Fruit fly (Drosophila melanogaster): ENCODE measurements around the gene CG5895.

CG5895 gene

dm6 chr3L:16012315-16012950 lies 22.9 kb upstream of the CG5895 start:
- no peak for TF ChIP-seq chn (GFP tag; optimal IDR thresholded peaks at IDR 0.05)
- peak; percentile 12 for TF ChIP-seq pros (GFP tag; optimal IDR thresholded peaks at IDR 0.05)
- peak; percentile 42 for TF ChIP-seq gsb-n (tag; optimal IDR thresholded peaks at IDR 0.05)
- no peak for TF ChIP-seq ro (GFP tag; IDR thresholded peaks at IDR 0.05)
- no peak for TF ChIP-seq prd (optimal IDR thresholded peaks at IDR 0.05)
- TF ChIP-seq prd (GFP tag; IDR thresholded peaks at IDR 0.05), result peak; percentile 63; the same call in 2 of the 3 replicates
- peak; percentile 75 for TF ChIP-seq D (optimal IDR thresholded peaks at IDR 0.05)
- no peak for TF ChIP-seq D (GFP tag; optimal IDR thresholded peaks at IDR 0.05)
- peak; percentile 16 for TF ChIP-seq twi (tag; optimal IDR thresholded peaks at IDR 0.05)
- TF ChIP-seq Neu2 (GFP tag; optimal IDR thresholded peaks at IDR 0.05; ENCODE audit: borderline replicate concordance), result no peak
- TF ChIP-seq btn (GFP tag; optimal IDR thresholded peaks at IDR 0.05), result no peak
- TF ChIP-seq CG2199 (GFP tag; IDR thresholded peaks at IDR 0.05), result peak; percentile 69; the same call in 1 of the 3 replicates
- no peak for TF ChIP-seq Doc3 (GFP tag; IDR thresholded peaks at IDR 0.05; ENCODE audit: partially characterized antibody)
- TF ChIP-seq zen (tag; optimal IDR thresholded peaks at IDR 0.05), result peak; percentile 95
- TF ChIP-seq CG4707 (GFP tag; optimal IDR thresholded peaks at IDR 0.05), result peak; percentile 13
- TF ChIP-seq CG8290 (GFP tag; optimal IDR thresholded peaks at IDR 0.05), result peak; percentile 4
- TF ChIP-seq CG8290 (tag; optimal IDR thresholded peaks at IDR 0.05), result no peak
- TF ChIP-seq kni (GFP tag; optimal IDR thresholded peaks at IDR 0.05), result peak; percentile 61
- no peak for TF ChIP-seq dati (GFP tag; IDR thresholded peaks at IDR 0.05)
- no peak for TF ChIP-seq lbe (GFP tag; optimal IDR thresholded peaks at IDR 0.05)
- no peak for TF ChIP-seq klu (GFP tag; IDR thresholded peaks at IDR 0.05)
- no peak for TF ChIP-seq Atf-2 (GFP tag; optimal IDR thresholded peaks at IDR 0.05)
- TF ChIP-seq tap (tag; optimal IDR thresholded peaks at IDR 0.05), result no peak
- TF ChIP-seq Opbp (GFP tag; IDR thresholded peaks at IDR 0.05; ENCODE audit: partially characterized antibody), result 0 out of 3 replicates have a peak, but pooled peaks have one; percentile 30
- TF ChIP-seq pan (optimal IDR thresholded peaks at IDR 0.05), result peak in 1 of 2 experiments; percentile 67
- TF ChIP-seq pan (GFP tag; optimal IDR thresholded peaks at IDR 0.05 in 1 of 2, IDR thresholded peaks at IDR 0.05 in 1 of 2), result peak in 1 of 2 experiments; percentile 35
- TF ChIP-seq zf30C (GFP tag; optimal IDR thresholded peaks at IDR 0.05), result no peak
- no peak for TF ChIP-seq CG8359 (GFP tag; optimal IDR thresholded peaks at IDR 0.05; ENCODE audit: borderline replicate concordance)
- no peak for TF ChIP-seq CG8944 (GFP tag; optimal IDR thresholded peaks at IDR 0.05)
- TF ChIP-seq CG9437 (GFP tag; optimal IDR thresholded peaks at IDR 0.05), result no peak

- TF ChIP-seq tap (tag; optimal IDR thresholded peaks at IDR 0.05) (no peak), CoRest (tag; optimal IDR thresholded peaks at IDR 0.05) (peak; percentile 37), CG18262 (tag; optimal IDR thresholded peaks at IDR 0.05) (peak; percentile 70), CG12391 (tag; optimal IDR thresholded peaks at IDR 0.05) (peak; percentile 56), lola (GFP tag; optimal IDR thresholded peaks at IDR 0.05) (peak in 1 of 3 experiments; percentile 55), dmrt11E (tag; optimal IDR thresholded peaks at IDR 0.05) (peak; percentile 60), tio (GFP tag; optimal IDR thresholded peaks at IDR 0.05) (no peak), sd (tag; optimal IDR thresholded peaks at IDR 0.05) (peak; percentile 20), CG7839 (tag; optimal IDR thresholded peaks at IDR 0.05) (peak; percentile 29), Oli (tag; optimal IDR thresholded peaks at IDR 0.05) (peak; percentile 28), Blimp-1 (GFP tag; optimal IDR thresholded peaks at IDR 0.05) (peak; percentile 35), gem (tag; optimal IDR thresholded peaks at IDR 0.05) (peak; percentile 59), abd-A (tag; optimal IDR thresholded peaks at IDR 0.05) (peak; percentile 63), gro (GFP tag; optimal IDR thresholded peaks at IDR 0.05) (peak; percentile 9), Vsx1 (GFP tag; optimal IDR thresholded peaks at IDR 0.05) (peak; percentile 25), CG1832 (GFP tag; optimal IDR thresholded peaks at IDR 0.05) (no peak), nmo (GFP tag; optimal IDR thresholded peaks at IDR 0.05) (peak; percentile 46), CG15696 (tag; optimal IDR thresholded peaks at IDR 0.05) (peak; percentile 49), Awh (GFP tag; IDR thresholded peaks at IDR 0.05) (peak; percentile 57), chm (GFP tag; IDR thresholded peaks at IDR 0.05) (no peak)
Observed at dm6 chr3L:16013198-16013982, 21.9 kb upstream of the CG5895 start.
